Fruit fly (Drosophila melanogaster) whole organism, embryonic: ENCODE results near the gene Eato.

Experiments
- Abd-B ChIP-seq: fragments of 200-800 bp; sonication (Bioruptor generic); optimal IDR thresholded peaks from 2 replicates; lab custom pipeline; 2018; ENCODE audit warnings: missing biosample characterization, mild to moderate bottlenecking, missing genetic modification characterization, moderate library complexity
- Ada2b ChIP-seq: fragments of 200-800 bp; sonication (Bioruptor generic); IDR thresholded peaks from 2 replicates; pipeline ENCODE4 v1.3.6; 2022; ENCODE audit warnings: missing biosample characterization, missing genetic modification characterization
- CG1024 ChIP-seq: fragments of 200-800 bp; sonication (Bioruptor generic); IDR thresholded peaks from 2 replicates; pipeline ENCODE4 v1.3.6; 2022; ENCODE audit warnings: missing biosample characterization, missing genetic modification characterization
- CG10321 ChIP-seq: fragments of 200-800 bp; sonication (Bioruptor generic); IDR thresholded peaks from 2 replicates; pipeline ENCODE4 v1.3.6; 2022; ENCODE audit warnings: missing biosample characterization, missing genetic modification characterization
- CG10979 ChIP-seq: fragments of 200-800 bp; sonication (Bioruptor generic); optimal IDR thresholded peaks from 2 replicates; lab custom pipeline; 2018; ENCODE audit warnings: missing biosample characterization, mild to moderate bottlenecking, missing genetic modification characterization, moderate library complexity
- CG11085 ChIP-seq: fragments of 200-800 bp; sonication (Bioruptor generic); IDR thresholded peaks from 2 replicates; pipeline ENCODE4 v1.3.6; 2022; ENCODE audit warnings: missing biosample characterization, missing genetic modification characterization
- CG11093 ChIP-seq: fragments of 200-800 bp; sonication (Bioruptor generic); IDR thresholded peaks from 3 replicates; pipeline ENCODE4 v1.3.6; 2022; ENCODE audit warnings: missing biosample characterization, missing genetic modification characterization
- CG12219 ChIP-seq: fragments of 200-800 bp; sonication (Bioruptor generic); optimal IDR thresholded peaks from 3 replicates; lab custom pipeline; 2018; ENCODE audit warnings: missing biosample characterization, mild to moderate bottlenecking, missing genetic modification characterization
- CG12299 ChIP-seq: fragments of 200-800 bp; sonication (Bioruptor generic); optimal IDR thresholded peaks from 2 replicates; lab custom pipeline; 2018; ENCODE audit warnings: missing biosample characterization, mild to moderate bottlenecking, missing genetic modification characterization
- CG12391 ChIP-seq: fragments of 200-800 bp; sonication (Bioruptor generic); optimal IDR thresholded peaks from 3 replicates; lab custom pipeline; 2018; ENCODE audit warnings: missing biosample characterization, mild to moderate bottlenecking, missing genetic modification characterization, moderate library complexity
- CG12744 ChIP-seq: fragments of 200-800 bp; sonication (Bioruptor generic); optimal IDR thresholded peaks from 2 replicates; lab custom pipeline; 2016; ENCODE audit warnings: missing biosample characterization, missing genetic modification characterization
- CG12769 ChIP-seq: fragments of 200-800 bp; sonication (Bioruptor generic); optimal IDR thresholded peaks from 2 replicates; lab custom pipeline; 2019; ENCODE audit warnings: missing biosample characterization, mild to moderate bottlenecking, missing genetic modification characterization, moderate library complexity
- CG13123 ChIP-seq: fragments of 200-800 bp; sonication (Bioruptor generic); optimal IDR thresholded peaks from 2 replicates; lab custom pipeline; 2016; ENCODE audit warnings: missing biosample characterization, missing genetic modification characterization
- CG13287 ChIP-seq: fragments of 200-800 bp; sonication (Bioruptor generic); IDR thresholded peaks from 2 replicates; pipeline ENCODE4 v1.3.6; 2022; ENCODE audit warnings: missing biosample characterization, missing genetic modification characterization; ENCODE audit not compliant: partially characterized antibody
- CG15011 ChIP-seq: fragments of 200-800 bp; sonication (Bioruptor generic); optimal IDR thresholded peaks from 3 replicates; lab custom pipeline; 2018; ENCODE audit warnings: missing biosample characterization, mild to moderate bottlenecking, missing genetic modification characterization
- CG18764 ChIP-seq: fragments of 200-800 bp; sonication (Bioruptor generic); optimal IDR thresholded peaks from 3 replicates; lab custom pipeline; 2016; ENCODE audit warnings: missing biosample characterization, missing genetic modification characterization
- CG30431 ChIP-seq: fragments of 200-800 bp; sonication (Bioruptor generic); optimal IDR thresholded peaks from 2 replicates; lab custom pipeline; 2017; ENCODE audit warnings: missing biosample characterization, missing genetic modification characterization
- CG4328 ChIP-seq: fragments of 200-800 bp; sonication (Bioruptor generic); optimal IDR thresholded peaks from 3 replicates; lab custom pipeline; 2017; ENCODE audit warnings: missing biosample characterization, missing genetic modification reagents, missing genetic modification characterization
- CG4424 ChIP-seq: fragments of 200-800 bp; sonication (Bioruptor generic); optimal IDR thresholded peaks from 3 replicates; lab custom pipeline; 2016; ENCODE audit warnings: missing biosample characterization, missing genetic modification characterization
- CG4707 ChIP-seq: fragments of 200-800 bp; sonication (Bioruptor generic); optimal IDR thresholded peaks from 2 replicates; lab custom pipeline; 2018; ENCODE audit warnings: missing biosample characterization, mild to moderate bottlenecking, missing genetic modification characterization, moderate library complexity
- CG5245 ChIP-seq: fragments of 200-800 bp; sonication (Bioruptor generic); optimal IDR thresholded peaks from 3 replicates; lab custom pipeline; 2016; ENCODE audit warnings: missing biosample characterization, missing genetic modification characterization
- CG6689 ChIP-seq: fragments of 200-800 bp; sonication (Bioruptor generic); IDR thresholded peaks from 2 replicates; pipeline ENCODE4 v1.3.6; 2022; ENCODE audit warnings: missing biosample characterization, missing genetic modification characterization
- CG6813 ChIP-seq: fragments of 200-800 bp; sonication (Bioruptor generic); optimal IDR thresholded peaks from 2 replicates; lab custom pipeline; 2017; ENCODE audit warnings: missing biosample characterization, missing genetic modification characterization, mild to moderate bottlenecking, moderate library complexity, missing genetic modification reagents
- CG8359 ChIP-seq: fragments of 200-800 bp; sonication (Bioruptor generic); optimal IDR thresholded peaks from 2 replicates; lab custom pipeline; 2017; ENCODE audit warnings: missing biosample characterization, mild to moderate bottlenecking, missing genetic modification characterization, borderline replicate concordance
- CG9727 ChIP-seq: fragments of 200-800 bp; sonication (Bioruptor generic); optimal IDR thresholded peaks from 3 replicates; lab custom pipeline; 2017; ENCODE audit warnings: missing biosample characterization, mild to moderate bottlenecking, missing genetic modification characterization
- CG9932 ChIP-seq: fragments of 200-800 bp; sonication (Bioruptor generic); IDR thresholded peaks from 2 replicates; pipeline ENCODE4 v1.3.6; 2022; ENCODE audit warnings: missing biosample characterization, missing genetic modification characterization
- CkIIα-i1 ChIP-seq: fragments of 200-800 bp; sonication (Bioruptor generic); IDR thresholded peaks from 2 replicates; pipeline ENCODE4 v1.3.6; 2022; ENCODE audit warnings: missing biosample characterization, missing genetic modification characterization
- Elba2 ChIP-seq: fragments of 200-800 bp; sonication (Bioruptor generic); optimal IDR thresholded peaks from 3 replicates; lab custom pipeline; 2016; ENCODE audit warnings: missing biosample characterization, missing genetic modification characterization
- Fer3 ChIP-seq: fragments of 200-800 bp; sonication (Bioruptor generic); optimal IDR thresholded peaks from 2 replicates; lab custom pipeline; 2018; ENCODE audit warnings: missing biosample characterization, mild to moderate bottlenecking, missing genetic modification characterization, moderate library complexity
- MTF-1 ChIP-seq: fragments of 200-800 bp; sonication (Bioruptor generic); optimal IDR thresholded peaks from 2 replicates; lab custom pipeline; 2018; ENCODE audit warnings: missing biosample characterization, mild to moderate bottlenecking, missing genetic modification characterization, borderline replicate concordance
- Nf-YB ChIP-seq: fragments of 200-800 bp; sonication (Bioruptor generic); optimal IDR thresholded peaks from 3 replicates; lab custom pipeline; 2019; ENCODE audit warnings: missing biosample characterization, mild to moderate bottlenecking, missing genetic modification characterization, moderate library complexity
- Sry-β ChIP-seq: fragments of 200-800 bp; sonication (Bioruptor generic); optimal IDR thresholded peaks from 2 replicates; lab custom pipeline; 2018; ENCODE audit warnings: missing biosample characterization, mild to moderate bottlenecking, missing genetic modification characterization, moderate library complexity
- abd-A ChIP-seq: fragments of 200-800 bp; sonication (Bioruptor generic); optimal IDR thresholded peaks from 3 replicates; lab custom pipeline; 2019; ENCODE audit warnings: missing biosample characterization, mild to moderate bottlenecking, missing genetic modification characterization, moderate library complexity
- disco-r ChIP-seq: fragments of 200-800 bp; sonication (Bioruptor generic); optimal IDR thresholded peaks from 2 replicates; lab custom pipeline; 2016; ENCODE audit warnings: missing biosample characterization, missing genetic modification characterization
- emc ChIP-seq: fragments of 200-800 bp; sonication (Bioruptor generic); optimal IDR thresholded peaks from 2 replicates; lab custom pipeline; 2016; ENCODE audit warnings: missing biosample characterization, missing genetic modification characterization
- fd102C ChIP-seq: fragments of 200-800 bp; sonication (Bioruptor generic); optimal IDR thresholded peaks from 2 replicates; lab custom pipeline; 2018; ENCODE audit warnings: missing biosample characterization, mild to moderate bottlenecking, missing genetic modification characterization, moderate library complexity
- gcm ChIP-seq: fragments of 200-800 bp; sonication (Bioruptor generic); optimal IDR thresholded peaks from 2 replicates; lab custom pipeline; 2019; ENCODE audit warnings: missing biosample characterization, mild to moderate bottlenecking, missing genetic modification characterization, moderate library complexity
- gsb ChIP-seq: fragments of 200-800 bp; sonication (Bioruptor generic); IDR thresholded peaks from 2 replicates; pipeline ENCODE4 v1.3.6; 2022; ENCODE audit warnings: missing biosample characterization, missing genetic modification characterization
- inv ChIP-seq: fragments of 200-800 bp; sonication (Bioruptor generic); IDR thresholded peaks from 2 replicates; pipeline ENCODE4 v1.3.6; 2022; ENCODE audit warnings: missing biosample characterization, missing genetic modification characterization; ENCODE audit not compliant: partially characterized antibody
- knrl ChIP-seq: fragments of 200-800 bp; sonication (Bioruptor generic); IDR thresholded peaks from 3 replicates; pipeline ENCODE4 v1.3.6; 2022; ENCODE audit warnings: missing biosample characterization, missing genetic modification characterization; ENCODE audit not compliant: partially characterized antibody
- lab ChIP-seq: fragments of 200-800 bp; sonication (Bioruptor generic); optimal IDR thresholded peaks from 3 replicates; lab custom pipeline; 2017; ENCODE audit warnings: missing biosample characterization, missing genetic modification characterization, mild to moderate bottlenecking, moderate library complexity, missing genetic modification reagents
- lmd ChIP-seq: fragments of 200-800 bp; sonication (Bioruptor generic); IDR thresholded peaks from 2 replicates; pipeline ENCODE4 v1.3.6; 2022; ENCODE audit warnings: missing biosample characterization, missing genetic modification characterization
- luna ChIP-seq: fragments of 200-800 bp; sonication (Bioruptor generic); optimal IDR thresholded peaks from 2 replicates; lab custom pipeline; 2016; ENCODE audit warnings: missing biosample characterization, missing genetic modification characterization
- mld ChIP-seq: fragments of 200-800 bp; sonication (Bioruptor generic); IDR thresholded peaks from 3 replicates; pipeline ENCODE4 v1.3.6; 2022; ENCODE audit warnings: missing biosample characterization, missing genetic modification characterization; ENCODE audit not compliant: partially characterized antibody
- run ChIP-seq: fragments of 200-800 bp; sonication (Bioruptor generic); optimal IDR thresholded peaks from 3 replicates; lab custom pipeline; 2018; ENCODE audit warnings: missing biosample characterization, mild to moderate bottlenecking, missing genetic modification characterization
- stwl ChIP-seq: fragments of 200-800 bp; sonication (Bioruptor generic); optimal IDR thresholded peaks from 3 replicates; lab custom pipeline; 2018; ENCODE audit warnings: missing biosample characterization, mild to moderate bottlenecking, missing genetic modification characterization, moderate library complexity
- tio ChIP-seq: fragments of 200-800 bp; sonication (Bioruptor generic); optimal IDR thresholded peaks from 2 replicates; lab custom pipeline; 2017; ENCODE audit warnings: missing biosample characterization, missing genetic modification characterization, inconsistent platforms
- wor ChIP-seq: fragments of 200-800 bp; sonication (Bioruptor generic); IDR thresholded peaks from 2 replicates; pipeline ENCODE4 v1.3.6; 2022; ENCODE audit warnings: missing biosample characterization, missing genetic modification characterization

Gene Eato

DNA sequence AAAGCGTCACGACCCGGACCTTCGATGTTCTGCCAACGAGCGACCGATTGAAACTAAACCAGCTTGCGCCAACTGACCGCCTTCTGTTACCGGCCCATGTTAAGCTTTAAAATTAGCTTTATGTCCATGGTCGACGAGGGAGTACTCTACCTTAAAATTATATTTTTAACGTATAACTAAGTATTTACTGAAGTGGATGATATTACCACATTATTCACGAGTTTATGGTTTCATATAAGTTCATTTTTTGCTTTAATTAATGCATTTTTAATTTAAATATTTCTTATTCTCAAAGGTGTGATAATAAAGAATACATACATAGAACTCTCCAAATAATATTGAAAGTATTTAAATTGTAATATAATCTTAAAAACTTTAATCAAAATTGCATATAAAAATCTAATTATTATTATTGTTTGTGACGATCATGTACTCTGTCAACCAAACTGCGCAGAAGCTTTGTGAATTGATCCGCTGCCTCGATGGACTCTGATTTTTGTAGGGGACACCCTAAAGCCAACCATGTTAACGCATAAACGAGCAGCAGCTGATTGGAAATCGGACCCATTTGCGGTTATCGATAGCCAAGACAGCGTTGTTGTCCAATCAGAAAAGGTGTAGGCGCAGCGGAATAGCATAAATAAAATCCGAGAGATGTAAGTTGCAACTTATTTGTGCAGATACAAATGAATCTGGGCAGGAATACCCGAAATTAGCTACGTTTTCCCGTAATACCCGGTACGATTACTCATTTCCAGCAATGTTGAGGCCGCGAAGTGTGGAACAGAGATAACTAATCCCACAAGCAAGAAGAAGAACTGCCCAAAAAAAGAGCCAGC is 3.6 kb upstream of the Eato start, which contains the start of the genes CG9008 and p38b (continued):
- TF ChIP-seq Fer3 (tag; lab: Kevin White, UChicago) (peak; percentile 76), CG18764 (peak; percentile 26), lmd (GFP tag; lab: Robert Waterston, UW) (peak; percentile 72), CG9727 (GFP tag; lab: Kevin White, UChicago) (peak; percentile 89), disco-r (GFP tag; lab: Kevin White, UChicago) (no peak), CG12744 (GFP tag; lab: Kevin White, UChicago) (no peak), stwl (tag; lab: Kevin White, UChicago) (peak; percentile 58), CG9932 (peak; percentile 82), knrl (GFP tag; lab: Robert Waterston, UW) (no peak), tio (GFP tag; lab: Kevin White, UChicago) (no peak), CG15011 (GFP tag; lab: Kevin White, UChicago) (no peak), luna (GFP tag; lab: Kevin White, UChicago) (no peak), CG10979 (tag; lab: Kevin White, UChicago) (peak; percentile 83), lab (peak; percentile 79), Ada2b (peak; percentile 32; the same call in 1 of the 2 replicates), Nf-YB (GFP tag; lab: Kevin White, UChicago) (peak; percentile 81), wor (GFP tag; lab: Robert Waterston, UW) (peak; percentile 15; the same call in 1 of the 2 replicates), CG12769 (tag; lab: Kevin White, UChicago) (no peak), CG11085 (GFP tag; lab: Robert Waterston, UW) (no peak), CG11093 (GFP tag; lab: Robert Waterston, UW) (0 out of 3 replicates have a peak, but pooled peaks have one; percentile 32), Sry-β (GFP tag; lab: Kevin White, UChicago) (peak; percentile 28), CG10321 (GFP tag; lab: Robert Waterston, UW) (no peak), run (tag; lab: Kevin White, UChicago) (peak; percentile 58), CG1024 (GFP tag; lab: Robert Waterston, UW) (no peak), gsb (GFP tag; lab: Robert Waterston, UW) (no peak), emc (GFP tag; lab: Kevin White, UChicago) (no peak), MTF-1 (no peak), mld (GFP tag; lab: Robert Waterston, UW) (no peak), CG13287 (GFP tag; lab: Robert Waterston, UW) (peak; percentile 43), CG30431 (GFP tag; lab: Kevin White, UChicago) (peak; percentile 46), CkIIα-i1 (GFP tag; lab: Robert Waterston, UW) (no peak), CG8359 (peak; percentile 42), CG4707 (GFP tag; lab: Kevin White, UChicago) (no peak), CG5245 (peak; percentile 66), CG6813 (GFP tag; lab: Kevin White, UChicago) (peak; percentile 41), CG12219 (GFP tag; lab: Kevin White, UChicago) (peak; percentile 40), CG13123 (GFP tag; lab: Kevin White, UChicago) (peak; percentile 2), Elba2 (GFP tag; lab: Kevin White, UChicago) (peak; percentile 33), gcm (GFP tag; lab: Kevin White, UChicago) (peak; percentile 80), CG12299 (tag; lab: Kevin White, UChicago) (peak; percentile 69), CG4424 (GFP tag; lab: Kevin White, UChicago) (peak; percentile 75), abd-A (tag; lab: Kevin White, UChicago) (no peak), fd102C (no peak), inv (GFP tag; lab: Robert Waterston, UW) (peak; percentile 20; the same call in 1 of the 2 replicates), Abd-B (peak; percentile 76), CG12391 (tag; lab: Kevin White, UChicago) (peak; percentile 90), CG4328 (peak; percentile 81), CG6689 (peak; percentile 67; the same call in 1 of the 2 replicates)
